Fruit fly (Drosophila melanogaster) whole organism, embryonic: ENCODE data around the gene CG14104.
A peak's percentile ranks its signal among the peaks of the same experiment; 100 is the strongest.

Source experiments
- C15 ChIP-seq: fragments of 200-800 bp; sonication (Bioruptor generic); IDR thresholded peaks from 3 replicates; pipeline ENCODE4 v1.3.6; 2022; ENCODE audit warnings: missing biosample characterization, missing genetic modification characterization
- CG11723 ChIP-seq: fragments of 200-800 bp; sonication (Bioruptor generic); optimal IDR thresholded peaks from 2 replicates; lab custom pipeline; 2017; ENCODE audit warnings: missing biosample characterization, mild to moderate bottlenecking, missing genetic modification characterization
- CG12236 ChIP-seq: fragments of 200-800 bp; sonication (Bioruptor generic); optimal IDR thresholded peaks from 2 replicates; lab custom pipeline; 2016; ENCODE audit warnings: missing biosample characterization, missing genetic modification characterization
- CG12744 ChIP-seq: fragments of 200-800 bp; sonication (Bioruptor generic); optimal IDR thresholded peaks from 2 replicates; lab custom pipeline; 2016; ENCODE audit warnings: missing biosample characterization, missing genetic modification characterization
- CG14014 ChIP-seq: fragments of 200-800 bp; sonication (Bioruptor generic); IDR thresholded peaks from 2 replicates; pipeline ENCODE4 v1.3.6; 2022; ENCODE audit warnings: missing biosample characterization, missing genetic modification characterization
- CG15696 ChIP-seq: fragments of 200-800 bp; sonication (Bioruptor generic); optimal IDR thresholded peaks from 2 replicates; lab custom pipeline; 2019; ENCODE audit warnings: missing biosample characterization, mild to moderate bottlenecking, missing genetic modification characterization, moderate library complexity
- CG2120 ChIP-seq: fragments of 200-800 bp; sonication (Bioruptor generic); optimal IDR thresholded peaks from 3 replicates; lab custom pipeline; 2016; ENCODE audit warnings: missing biosample characterization, missing genetic modification characterization
- CG2875 ChIP-seq: fragments of 200-800 bp; sonication (Bioruptor generic); optimal IDR thresholded peaks from 2 replicates; lab custom pipeline; 2017; ENCODE audit warnings: missing biosample characterization, mild to moderate bottlenecking, missing genetic modification characterization, missing genetic modification reagents
- CG30403 ChIP-seq: fragments of 200-800 bp; sonication (Bioruptor generic); optimal IDR thresholded peaks from 3 replicates; lab custom pipeline; 2016; ENCODE audit warnings: missing biosample characterization, missing genetic modification characterization
- CG3065 ChIP-seq: fragments of 200-800 bp; sonication (Bioruptor generic); optimal IDR thresholded peaks from 2 replicates; lab custom pipeline; 2016; ENCODE audit warnings: missing biosample characterization, missing genetic modification characterization
- CG3995 ChIP-seq: fragments of 200-800 bp; sonication (Bioruptor generic); optimal IDR thresholded peaks from 3 replicates; lab custom pipeline; 2016; ENCODE audit warnings: missing biosample characterization, missing genetic modification characterization
- CG42726 ChIP-seq: fragments of 200-800 bp; sonication (Bioruptor generic); IDR thresholded peaks from 2 replicates; pipeline ENCODE4 v1.3.6; 2022; ENCODE audit warnings: missing biosample characterization, missing genetic modification characterization; ENCODE audit not compliant: partially characterized antibody
- CG4707 ChIP-seq: fragments of 200-800 bp; sonication (Bioruptor generic); optimal IDR thresholded peaks from 2 replicates; lab custom pipeline; 2018; ENCODE audit warnings: missing biosample characterization, mild to moderate bottlenecking, missing genetic modification characterization, moderate library complexity
- CG6683 ChIP-seq: fragments of 200-800 bp; sonication (Bioruptor generic); optimal IDR thresholded peaks from 2 replicates; lab custom pipeline; 2017; ENCODE audit warnings: missing biosample characterization, mild to moderate bottlenecking, missing genetic modification characterization, missing genetic modification reagents
- CG6791 ChIP-seq: fragments of 200-800 bp; sonication (Bioruptor generic); IDR thresholded peaks from 3 replicates; pipeline ENCODE4 v1.3.6; 2022; ENCODE audit warnings: missing biosample characterization, missing genetic modification characterization; ENCODE audit not compliant: partially characterized antibody
- CG7271 ChIP-seq: fragments of 200-800 bp; sonication (Bioruptor generic); optimal IDR thresholded peaks from 2 replicates; lab custom pipeline; 2018; ENCODE audit warnings: missing biosample characterization, mild to moderate bottlenecking, missing genetic modification characterization, moderate library complexity
- CG7357 ChIP-seq: fragments of 200-800 bp; sonication (Bioruptor generic); IDR thresholded peaks from 3 replicates; pipeline ENCODE4 v1.3.6; 2022; ENCODE audit warnings: missing biosample characterization, missing genetic modification characterization
- CG7839 ChIP-seq: fragments of 200-800 bp; sonication (Bioruptor generic); optimal IDR thresholded peaks from 3 replicates; lab custom pipeline; 2018; ENCODE audit warnings: missing biosample characterization, mild to moderate bottlenecking, missing genetic modification characterization, moderate library complexity
- CG8359 ChIP-seq: fragments of 200-800 bp; sonication (Bioruptor generic); optimal IDR thresholded peaks from 2 replicates; lab custom pipeline; 2017; ENCODE audit warnings: missing biosample characterization, mild to moderate bottlenecking, missing genetic modification characterization, borderline replicate concordance
- Dbx ChIP-seq: fragments of 200-800 bp; sonication (Bioruptor generic); IDR thresholded peaks from 3 replicates; pipeline ENCODE4 v1.3.6; 2022; ENCODE audit warnings: missing biosample characterization, missing genetic modification characterization
- Doc3 ChIP-seq: fragments of 200-800 bp; sonication (Bioruptor generic); IDR thresholded peaks from 3 replicates; pipeline ENCODE4 v1.3.6; 2022; ENCODE audit warnings: missing biosample characterization, missing genetic modification characterization; ENCODE audit not compliant: partially characterized antibody
- Fer2 ChIP-seq: fragments of 200-800 bp; sonication (Bioruptor generic); optimal IDR thresholded peaks from 2 replicates; lab custom pipeline; 2018; ENCODE audit warnings: missing biosample characterization, mild to moderate bottlenecking, missing genetic modification characterization, moderate library complexity
- Gug ChIP-seq: fragments of 200-800 bp; sonication (Bioruptor generic); IDR thresholded peaks from 4 replicates; pipeline ENCODE4 v1.3.6; 2022; ENCODE audit warnings: missing biosample characterization, missing genetic modification characterization
- H15 ChIP-seq: fragments of 200-800 bp; sonication (Bioruptor generic); IDR thresholded peaks from 3 replicates; pipeline ENCODE4 v1.3.6; 2022; ENCODE audit warnings: missing biosample characterization, missing genetic modification characterization
- Hr51 ChIP-seq, 2 experiments: fragments of 200-800 bp; sonication (Bioruptor generic); optimal IDR thresholded peaks; 2 replicates in 1 of 2; 3 replicates in 1 of 2; lab custom pipeline; 2016 to 2018; ENCODE audit warnings: missing biosample characterization in 2 of 2, missing genetic modification characterization in 2 of 2, mild to moderate bottlenecking in 1 of 2, moderate library complexity in 1 of 2
- Hsf ChIP-seq: fragments of 200-800 bp; sonication (Bioruptor generic); optimal IDR thresholded peaks from 3 replicates; lab custom pipeline; 2016; ENCODE audit warnings: missing biosample characterization, missing genetic modification characterization
- Jarid2 ChIP-seq: fragments of 200-800 bp; sonication (Bioruptor generic); optimal IDR thresholded peaks from 3 replicates; lab custom pipeline; 2017; ENCODE audit warnings: mild to moderate bottlenecking, missing biosample characterization, missing genetic modification reagents, missing genetic modification characterization
- Myb ChIP-seq: fragments of 200-800 bp; sonication (Bioruptor generic); optimal IDR thresholded peaks from 2 replicates; lab custom pipeline; 2016; ENCODE audit warnings: missing biosample characterization, missing genetic modification characterization
- Rx ChIP-seq: fragments of 200-800 bp; sonication (Bioruptor generic); IDR thresholded peaks from 2 replicates; pipeline ENCODE4 v1.3.6; 2022; ENCODE audit warnings: missing biosample characterization, missing genetic modification characterization
- Spps ChIP-seq: fragments of 200-800 bp; sonication (Bioruptor generic); optimal IDR thresholded peaks from 2 replicates; lab custom pipeline; 2018; ENCODE audit warnings: missing biosample characterization, mild to moderate bottlenecking, missing genetic modification characterization
- Ssrp ChIP-seq: fragments of 200-800 bp; sonication (Bioruptor generic); optimal IDR thresholded peaks from 2 replicates; lab custom pipeline; 2018; ENCODE audit warnings: missing biosample characterization, mild to moderate bottlenecking, missing genetic modification characterization, moderate library complexity
- Xrp1 ChIP-seq: fragments of 200-800 bp; sonication (Bioruptor generic); IDR thresholded peaks from 2 replicates; pipeline ENCODE4 v1.3.6; 2022; ENCODE audit warnings: missing biosample characterization, missing genetic modification characterization
- al ChIP-seq: fragments of 200-800 bp; sonication (Bioruptor generic); IDR thresholded peaks from 2 replicates; pipeline ENCODE4 v1.3.6; 2022; ENCODE audit warnings: missing biosample characterization, missing genetic modification characterization
- btn ChIP-seq: fragments of 200-800 bp; sonication (Bioruptor generic); optimal IDR thresholded peaks from 2 replicates; lab custom pipeline; 2016; ENCODE audit warnings: missing biosample characterization, missing genetic modification characterization
- chinmo ChIP-seq: fragments of 200-800 bp; sonication (Bioruptor generic); IDR thresholded peaks from 4 replicates; pipeline ENCODE4 v1.3.6; 2022; ENCODE audit warnings: missing biosample characterization, missing genetic modification characterization; ENCODE audit not compliant: partially characterized antibody
- disco-r ChIP-seq: fragments of 200-800 bp; sonication (Bioruptor generic); optimal IDR thresholded peaks from 2 replicates; lab custom pipeline; 2016; ENCODE audit warnings: missing biosample characterization, missing genetic modification characterization
- en ChIP-seq: fragments of 200-800 bp; sonication (Bioruptor generic); optimal IDR thresholded peaks from 2 replicates; lab custom pipeline; 2016; ENCODE audit warnings: missing biosample characterization, missing genetic modification characterization
- grau ChIP-seq: fragments of 200-800 bp; optimal IDR thresholded peaks from 3 replicates; lab custom pipeline; 2019; ENCODE audit warnings: missing biosample characterization, mild to moderate bottlenecking, missing genetic modification characterization, moderate library complexity
- jing ChIP-seq: fragments of 200-800 bp; sonication (Bioruptor generic); optimal IDR thresholded peaks from 2 replicates; lab custom pipeline; 2018; ENCODE audit warnings: missing biosample characterization, mild to moderate bottlenecking, missing genetic modification characterization
- lab ChIP-seq: fragments of 200-800 bp; sonication (Bioruptor generic); optimal IDR thresholded peaks from 3 replicates; lab custom pipeline; 2017; ENCODE audit warnings: missing biosample characterization, missing genetic modification characterization, mild to moderate bottlenecking, moderate library complexity, missing genetic modification reagents
- maf-S ChIP-seq: fragments of 200-800 bp; sonication (Bioruptor generic); optimal IDR thresholded peaks from 2 replicates; lab custom pipeline; 2016; ENCODE audit warnings: missing biosample characterization, missing genetic modification characterization
- mam ChIP-seq: fragments of 200-800 bp; sonication (Bioruptor generic); optimal IDR thresholded peaks from 3 replicates; lab custom pipeline; 2016; ENCODE audit warnings: missing biosample characterization, missing genetic modification characterization
- p53 ChIP-seq: fragments of 200-800 bp; sonication (Bioruptor generic); optimal IDR thresholded peaks from 2 replicates; lab custom pipeline; 2016; ENCODE audit warnings: missing biosample characterization, missing genetic modification characterization
- pho ChIP-seq: fragments of 200-800 bp; sonication (Bioruptor generic); optimal IDR thresholded peaks from 2 replicates; lab custom pipeline; 2016; ENCODE audit warnings: missing biosample characterization, missing genetic modification characterization
- rib ChIP-seq: fragments of 200-800 bp; sonication (Bioruptor generic); IDR thresholded peaks from 2 replicates; pipeline ENCODE4 v1.3.6; 2022; ENCODE audit warnings: missing biosample characterization, missing genetic modification characterization
- row ChIP-seq: fragments of 200-800 bp; sonication (Bioruptor generic); IDR thresholded peaks from 3 replicates; pipeline ENCODE4 v1.3.6; 2022; ENCODE audit warnings: missing biosample characterization, missing genetic modification characterization
- sim ChIP-seq: fragments of 200-800 bp; sonication (Bioruptor generic); IDR thresholded peaks from 2 replicates; pipeline ENCODE4 v1.3.6; 2022; ENCODE audit warnings: missing biosample characterization, missing genetic modification characterization
- slp2 ChIP-seq: fragments of 200-800 bp; sonication (Bioruptor generic); optimal IDR thresholded peaks from 2 replicates; lab custom pipeline; 2016; ENCODE audit warnings: missing biosample characterization, missing genetic modification characterization
- vnd ChIP-seq: fragments of 200-800 bp; sonication (Bioruptor generic); IDR thresholded peaks from 3 replicates; pipeline ENCODE4 v1.3.6; 2022; ENCODE audit warnings: missing biosample characterization, missing genetic modification characterization; ENCODE audit not compliant: partially characterized antibody

CG14104 gene

dm6 chr3L:19845047-19845906 lies 38.3 kb upstream of the CG14104 start, which contains the start of gene Papss (continued):
- TF ChIP-seq Gug (0 out of 4 replicates have a peak, but pooled peaks have one; percentile 26), CG3995 (GFP tag; lab: Kevin White, UChicago) (no peak), CG3065 (GFP tag; lab: Kevin White, UChicago) (no peak), Jarid2 (GFP tag; lab: Kevin White, UChicago) (no peak), CG6683 (GFP tag; lab: Kevin White, UChicago) (peak; percentile 38), Spps (tag; lab: Kevin White, UChicago) (no peak), CG4707 (GFP tag; lab: Kevin White, UChicago) (peak; percentile 41), row (peak; percentile 89), Hsf (GFP tag; lab: Kevin White, UChicago) (no peak), CG12236 (GFP tag; lab: Kevin White, UChicago) (no peak), C15 (no peak), disco-r (GFP tag; lab: Kevin White, UChicago) (no peak), CG42726 (no peak), CG14014 (GFP tag; lab: Robert Waterston, UW) (no peak; the same call in 1 of the 2 replicates), en (GFP tag; lab: Kevin White, UChicago) (no peak), vnd (GFP tag; lab: Robert Waterston, UW) (peak; percentile 69), CG2875 (GFP tag; lab: Kevin White, UChicago) (no peak), jing (GFP tag; lab: Kevin White, UChicago) (no peak), CG7357 (GFP tag; lab: Robert Waterston, UW) (no peak), chinmo (GFP tag; lab: Robert Waterston, UW) (no peak), rib (GFP tag; lab: Robert Waterston, UW) (no peak), sim (GFP tag; lab: Robert Waterston, UW) (no peak), Dbx (GFP tag; lab: Robert Waterston, UW) (peak; percentile 70; the same call in 2 of the 3 replicates), CG7271 (tag; lab: Kevin White, UChicago) (no peak), btn (GFP tag; lab: Kevin White, UChicago) (no peak), CG30403 (GFP tag; lab: Kevin White, UChicago) (peak; percentile 51), maf-S (no peak), al (GFP tag; lab: Robert Waterston, UW) (no peak), grau (tag; lab: Kevin White, UChicago) (no peak), Hr51 (GFP tag; optimal IDR thresholded peaks at IDR 0.05; lab: Kevin White, UChicago) (no peak), Ssrp (tag; lab: Kevin White, UChicago) (no peak), CG7839 (tag; lab: Kevin White, UChicago) (no peak), CG6791 (GFP tag; lab: Robert Waterston, UW) (peak; percentile 82), Fer2 (tag; lab: Kevin White, UChicago) (no peak), Myb (GFP tag; lab: Kevin White, UChicago) (no peak), CG11723 (GFP tag; lab: Kevin White, UChicago) (no peak), mam (GFP tag; lab: Kevin White, UChicago) (no peak), Doc3 (peak; percentile 93), lab (peak; percentile 86), CG15696 (tag; lab: Kevin White, UChicago) (peak; percentile 5), Xrp1 (GFP tag; lab: Robert Waterston, UW) (peak; percentile 58), p53 (no peak), CG8359 (GFP tag; lab: Kevin White, UChicago) (no peak), Rx (GFP tag; lab: Robert Waterston, UW) (no peak), CG2120 (peak; percentile 23), pho (GFP tag; lab: Kevin White, UChicago) (peak; percentile 11), slp2 (GFP tag; lab: Kevin White, UChicago) (no peak), H15 (GFP tag; lab: Robert Waterston, UW) (no peak), CG12744 (GFP tag; lab: Kevin White, UChicago) (no peak)
